Fruit fly (Drosophila melanogaster) whole organism, wandering third instar larva: Measurements from ENCODE around the gene Polr1E.

Experiments used
- Abd-B ChIP-seq: fragments of >200 bp; optimal IDR thresholded peaks from 2 replicates; lab custom pipeline; 2017; ENCODE audit warnings: missing biosample characterization, missing genetic modification characterization
- CrebA ChIP-seq: fragments of 200-800 bp; sonication (Bioruptor generic); optimal IDR thresholded peaks from 2 replicates; lab custom pipeline; 2016; ENCODE audit warnings: missing biosample characterization, mild to moderate bottlenecking, missing genetic modification characterization, borderline replicate concordance
- Dfd ChIP-seq: fragments of >200 bp; optimal IDR thresholded peaks from 2 replicates; lab custom pipeline; 2017; ENCODE audit warnings: missing biosample characterization, missing genetic modification characterization
- HLH106 ChIP-seq: fragments of 200-800 bp; optimal IDR thresholded peaks from 3 replicates; lab custom pipeline; 2019; ENCODE audit warnings: missing biosample characterization, mild to moderate bottlenecking, missing genetic modification characterization, moderate library complexity
- Hnf4 ChIP-seq: fragments of 200-800 bp; sonication (Bioruptor generic); optimal IDR thresholded peaks from 2 replicates; lab custom pipeline; 2016; ENCODE audit warnings: missing biosample characterization, mild to moderate bottlenecking, missing genetic modification characterization
- N ChIP-seq: fragments of >200 bp; optimal IDR thresholded peaks from 2 replicates; lab custom pipeline; 2018; ENCODE audit warnings: missing biosample characterization, missing external identifiers, missing genetic modification characterization
- Rel ChIP-seq, 2 experiments: fragments of 200-800 bp; sonication (Bioruptor generic) in 1 of 2; optimal IDR thresholded peaks; 2 replicates in 1 of 2; 3 replicates in 1 of 2; lab custom pipeline; 2016 to 2019; ENCODE audit warnings: mild to moderate bottlenecking in 2 of 2, missing biosample characterization in 2 of 2, missing genetic modification characterization in 2 of 2, moderate library complexity in 1 of 2
- Sp1 ChIP-seq: fragments of 200-800 bp; sonication (Bioruptor generic); optimal IDR thresholded peaks from 3 replicates; lab custom pipeline; 2019; ENCODE audit warnings: missing biosample characterization, mild to moderate bottlenecking, missing genetic modification characterization, moderate library complexity
- dmrt93B ChIP-seq: fragments of 200-800 bp; sonication (Bioruptor generic); optimal IDR thresholded peaks from 2 replicates; lab custom pipeline; 2018; ENCODE audit warnings: missing biosample characterization, mild to moderate bottlenecking, missing genetic modification characterization
- pan ChIP-seq: fragments of >200 bp; optimal IDR thresholded peaks from 2 replicates; lab custom pipeline; 2017
- rgr ChIP-seq: fragments of 200-800 bp; sonication (Bioruptor generic); optimal IDR thresholded peaks from 3 replicates; lab custom pipeline; 2016; ENCODE audit warnings: missing biosample characterization, mild to moderate bottlenecking, missing genetic modification characterization
- sage ChIP-seq: fragments of 200-800 bp; sonication (Bioruptor generic); optimal IDR thresholded peaks from 2 replicates; lab custom pipeline; 2016; ENCODE audit warnings: missing biosample characterization, mild to moderate bottlenecking, missing genetic modification characterization
- sv ChIP-seq: fragments of 200-800 bp; sonication (Bioruptor generic); optimal IDR thresholded peaks from 3 replicates; lab custom pipeline; 2016; ENCODE audit warnings: missing biosample characterization, missing genetic modification characterization

- TF ChIP-seq CrebA (no peak), Dfd (GFP tag; lab: Kevin White, UChicago) (no peak), Rel (GFP tag; optimal IDR thresholded peaks at IDR 0.05; lab: Kevin White, UChicago) (no peak), Rel (tag; optimal IDR thresholded peaks at IDR 0.05; lab: Kevin White, UChicago) (no peak), Sp1 (GFP tag; lab: Kevin White, UChicago) (no peak), Hnf4 (GFP tag; lab: Kevin White, UChicago) (no peak), sv (GFP tag; lab: Kevin White, UChicago) (no peak), rgr (GFP tag; lab: Kevin White, UChicago) (no peak), HLH106 (no peak), Abd-B (GFP tag; lab: Kevin White, UChicago) (no peak), dmrt93B (GFP tag; lab: Kevin White, UChicago) (no peak), N (no peak), sage (GFP tag; lab: Kevin White, UChicago) (no peak), pan (no peak)
These were observed 49.0 kb downstream of the Polr1E start, which contains the start of gene CG12320 for dm6 chr3R:18252578-18252977.
